Fruit fly (Drosophila melanogaster): ENCODE results near the gene CG45064.

The CG45064 gene

dm6 chrX:14882536-14883118 lies at the start of gene CG45064, which contains the start of gene CG45065 (continued):
- peak; percentile 76 for TF ChIP-seq Lhr (GFP tag; optimal IDR thresholded peaks at IDR 0.05)
- no peak for TF ChIP-seq fd102C (GFP tag; optimal IDR thresholded peaks at IDR 0.05)
- peak; percentile 50 for TF ChIP-seq al (GFP tag; IDR thresholded peaks at IDR 0.05)
- TF ChIP-seq Xbp1 (GFP tag; optimal IDR thresholded peaks at IDR 0.05), result peak; percentile 85
- TF ChIP-seq mirr (GFP tag; optimal IDR thresholded peaks at IDR 0.05), result no peak
- peak; percentile 74; the same call in 2 of the 3 replicates for TF ChIP-seq jigr1 (GFP tag; IDR thresholded peaks at IDR 0.05)
- TF ChIP-seq CG18619 (GFP tag; optimal IDR thresholded peaks at IDR 0.05), result peak; percentile 74
- peak; percentile 41 for TF ChIP-seq ERR (GFP tag; optimal IDR thresholded peaks at IDR 0.05)
- TF ChIP-seq Bgb (GFP tag; IDR thresholded peaks at IDR 0.05; ENCODE audit: partially characterized antibody), result no peak
- peak; percentile 29 for TF ChIP-seq CG8290 (GFP tag; optimal IDR thresholded peaks at IDR 0.05)
- TF ChIP-seq CG8290 (tag; optimal IDR thresholded peaks at IDR 0.05), result peak in 1 of 2 experiments; percentile 88
- TF ChIP-seq Fer3 (tag; optimal IDR thresholded peaks at IDR 0.05), result peak; percentile 65
- peak; percentile 88 for TF ChIP-seq Drgx (GFP tag; IDR thresholded peaks at IDR 0.05)
- TF ChIP-seq CG12155 (GFP tag; optimal IDR thresholded peaks at IDR 0.05), result peak; percentile 67
- peak; percentile 91 for TF ChIP-seq gem (tag; optimal IDR thresholded peaks at IDR 0.05)
- TF ChIP-seq CG1647 (GFP tag; optimal IDR thresholded peaks at IDR 0.05), result peak; percentile 66
- peak; percentile 71 for TF ChIP-seq CG6813 (GFP tag; optimal IDR thresholded peaks at IDR 0.05)
- peak; percentile 82 for TF ChIP-seq grau (tag; optimal IDR thresholded peaks at IDR 0.05)
- peak; percentile 89 for TF ChIP-seq CG15601 (tag; optimal IDR thresholded peaks at IDR 0.05)
- peak; percentile 42 for TF ChIP-seq Sry-δ (GFP tag; optimal IDR thresholded peaks at IDR 0.05)
- TF ChIP-seq danr (GFP tag; IDR thresholded peaks at IDR 0.05), result 0 out of 2 replicates have a peak, but pooled peaks have one; percentile 32
- TF ChIP-seq Asciz (GFP tag; optimal IDR thresholded peaks at IDR 0.05), result peak; percentile 93
- no peak for TF ChIP-seq lbe (GFP tag; optimal IDR thresholded peaks at IDR 0.05)
- peak; percentile 36 for TF ChIP-seq CG4328 (GFP tag; optimal IDR thresholded peaks at IDR 0.05)
- no peak for TF ChIP-seq Tbp (GFP tag; optimal IDR thresholded peaks at IDR 0.05)
- peak; percentile 11 for TF ChIP-seq slou (GFP tag; optimal IDR thresholded peaks at IDR 0.05)
- TF ChIP-seq NK7.1 (GFP tag; optimal IDR thresholded peaks at IDR 0.05), result peak; percentile 69
- TF ChIP-seq sima (GFP tag; optimal IDR thresholded peaks at IDR 0.05), result peak; percentile 24
- TF ChIP-seq ash1 (GFP tag; optimal IDR thresholded peaks at IDR 0.05), result no peak
- TF ChIP-seq CG3847 (GFP tag; IDR thresholded peaks at IDR 0.05), result peak; percentile 55
- TF ChIP-seq CG2199 (GFP tag; IDR thresholded peaks at IDR 0.05), result peak; percentile 92; the same call in 2 of the 3 replicates
- TF ChIP-seq dmrt11E (tag; optimal IDR thresholded peaks at IDR 0.05), result peak; percentile 26
- TF ChIP-seq E2f2 (GFP tag; IDR thresholded peaks at IDR 0.05), result peak; percentile 45; the same call in 1 of the 2 replicates
- peak; percentile 72; the same call in 1 of the 2 replicates for TF ChIP-seq Atf6 (GFP tag; IDR thresholded peaks at IDR 0.05)
- peak; percentile 27 for TF ChIP-seq CG3995 (GFP tag; optimal IDR thresholded peaks at IDR 0.05)
- TF ChIP-seq CG43689 (GFP tag; IDR thresholded peaks at IDR 0.05), result no peak
- TF ChIP-seq usp (GFP tag; optimal IDR thresholded peaks at IDR 0.05), result no peak
- no peak for TF ChIP-seq Dip2 (GFP tag; IDR thresholded peaks at IDR 0.05)
- TF ChIP-seq CG1024 (GFP tag; IDR thresholded peaks at IDR 0.05), result peak; percentile 75
- TF ChIP-seq Med (GFP tag), result peak; percentile 97
- TF ChIP-seq CG9797 (GFP tag; optimal IDR thresholded peaks at IDR 0.05), result no peak
- TF ChIP-seq CG12299 (tag; optimal IDR thresholded peaks at IDR 0.05), result peak; percentile 22
- peak; percentile 48 for TF ChIP-seq CG6272 (GFP tag; IDR thresholded peaks at IDR 0.05)
- TF ChIP-seq sna (GFP tag; IDR thresholded peaks at IDR 0.05; ENCODE audit: partially characterized antibody), result no peak
- TF ChIP-seq CG18476 (GFP tag; optimal IDR thresholded peaks at IDR 0.05), result peak; percentile 67
- peak; percentile 89 for TF ChIP-seq fd96Cb (tag; optimal IDR thresholded peaks at IDR 0.05)
- peak; percentile 81 for TF ChIP-seq NfI (GFP tag; optimal IDR thresholded peaks at IDR 0.05)
- peak; percentile 79 for TF ChIP-seq CG17385 (GFP tag; optimal IDR thresholded peaks at IDR 0.05)
- peak; percentile 84 for TF ChIP-seq PHDP (tag; optimal IDR thresholded peaks at IDR 0.05)
- no peak for TF ChIP-seq Lpt (GFP tag; optimal IDR thresholded peaks at IDR 0.05)
